Worm (Caenorhabditis elegans): Measurements from ENCODE around the gene col-94.

Gene col-94

ce11 chrIII:11036132-11036531 is 48.5 kb upstream of the col-94 start (continued):
- TF ChIP-seq lin-13 (GFP tag; optimal IDR thresholded peaks at IDR 0.05) (peak; percentile 66), dve-1 (tag; optimal IDR thresholded peaks at IDR 0.05; ENCODE audit: insufficient read depth) (peak; percentile 86), ceh-20 (GFP tag; IDR thresholded peaks at IDR 0.05) (peak; percentile 17; the same call in 1 of the 2 replicates), Y105C5A.15 (GFP tag; IDR thresholded peaks at IDR 0.05) (no peak), ama-1 (optimal IDR thresholded peaks at IDR 0.05) (peak; percentile 29), nhr-111 (GFP tag; optimal IDR thresholded peaks at IDR 0.05) (no peak), lin-38 (GFP tag; IDR thresholded peaks at IDR 0.05) (peak; percentile 87), hmg-1.1 (GFP tag; IDR thresholded peaks at IDR 0.05) (peak; percentile 71), mdt-29 (GFP tag; IDR thresholded peaks at IDR 0.05) (peak; percentile 37; the same call in 1 of the 2 replicates), lir-3 (tag; optimal IDR thresholded peaks at IDR 0.05) (no peak), F26F4.8 (GFP tag; conservative IDR thresholded peaks at IDR 0.05) (no peak), F37D6.2 (tag; optimal IDR thresholded peaks at IDR 0.05) (no peak), unc-62 (GFP tag; optimal IDR thresholded peaks at IDR 0.05 in 1 of 2) (peak in 1 of 2 experiments; percentile 97), unc-62 (tag; optimal IDR thresholded peaks at IDR 0.05) (no peak), lsy-2 (tag; optimal IDR thresholded peaks at IDR 0.05) (peak; percentile 77 to 98), T26A8.4 (GFP tag; IDR thresholded peaks at IDR 0.05) (peak; percentile 37; the same call in 1 of the 2 replicates), lin-29 (GFP tag; IDR thresholded peaks at IDR 0.05) (peak; percentile 42; the same call in 1 of the 2 replicates), hlh-11 (tag; optimal IDR thresholded peaks at IDR 0.05) (peak; percentile 44), ztf-7 (tag; optimal IDR thresholded peaks at IDR 0.05) (peak; percentile 3), lim-7 (GFP tag; IDR thresholded peaks at IDR 0.05) (no peak), mes-2 (tag; optimal IDR thresholded peaks at IDR 0.05; ENCODE audit: poor library complexity, severe bottlenecking) (peak; percentile 89), mep-1 (tag; optimal IDR thresholded peaks at IDR 0.05) (peak; percentile 49)

ce11 chrIII:11032872-11033271 is 45.2 kb upstream of the col-94 start, which contains the start of gene Y48A6B.9:
Gene Y48A6B.9 (plus strand): TSS chrIII:11033172.
- TF ChIP-seq T26A8.4 (GFP tag; IDR thresholded peaks at IDR 0.05) (no peak), mep-1 (tag; optimal IDR thresholded peaks at IDR 0.05) (no peak), hmg-1.1 (GFP tag; IDR thresholded peaks at IDR 0.05) (no peak), unc-39 (tag; optimal IDR thresholded peaks at IDR 0.05) (no peak), arid-1 (GFP tag; conservative IDR thresholded peaks at IDR 0.05) (no peak), nhr-76 (tag; optimal IDR thresholded peaks at IDR 0.05) (no peak), lin-38 (GFP tag; IDR thresholded peaks at IDR 0.05) (no peak), nhr-10 (tag; optimal IDR thresholded peaks at IDR 0.05) (no peak), pqm-1 (tag; optimal IDR thresholded peaks at IDR 0.05) (no peak), ceh-32 (tag; optimal IDR thresholded peaks at IDR 0.05; ENCODE audit: poor library complexity) (no peak), unc-130 (GFP tag; optimal IDR thresholded peaks at IDR 0.05) (no peak), sdz-12 (GFP tag; optimal IDR thresholded peaks at IDR 0.05) (no peak), snpc-1.2 (GFP tag; IDR thresholded peaks at IDR 0.05) (no peak), vab-7 (GFP tag; IDR thresholded peaks at IDR 0.05) (no peak), nhr-77 (tag; optimal IDR thresholded peaks at IDR 0.05) (no peak), madf-5 (GFP tag; IDR thresholded peaks at IDR 0.05) (no peak), aly-2 (tag; optimal IDR thresholded peaks at IDR 0.05) (no peak), Y105C5A.15 (GFP tag; IDR thresholded peaks at IDR 0.05) (no peak), F26F4.8 (GFP tag; conservative IDR thresholded peaks at IDR 0.05) (no peak), lin-15B (tag; optimal IDR thresholded peaks at IDR 0.05) (no peak)

- TF ChIP-seq ceh-62 (tag; optimal IDR thresholded peaks at IDR 0.05) (no peak), daf-19 (GFP tag; conservative IDR thresholded peaks at IDR 0.05) (no peak), nhr-102 (tag; optimal IDR thresholded peaks at IDR 0.05) (no peak), aha-1 (tag) (peak; percentile 40), saeg-2 (GFP tag; IDR thresholded peaks at IDR 0.05) (no peak)
Measured at ce11 chrIII:11031309-11031708, 43.6 kb upstream of the col-94 start, which contains the start of gene Y48A6B.14. Gene Y48A6B.14 (plus strand): TSS chrIII:11031609.
